Fruit fly (Drosophila melanogaster) whole organism, embryonic: ENCODE results near the gene aos.
A peak's percentile ranks its signal among the peaks of the same experiment; 100 is the strongest.

Source experiments
- CG10654 ChIP-seq: fragments of 200-800 bp; sonication (Bioruptor generic); optimal IDR thresholded peaks from 2 replicates; lab custom pipeline; 2016; ENCODE audit warnings: missing biosample characterization, missing genetic modification characterization
- CG11504 ChIP-seq: fragments of 200-800 bp; sonication (Bioruptor generic); optimal IDR thresholded peaks from 3 replicates; lab custom pipeline; 2019; ENCODE audit warnings: missing biosample characterization, mild to moderate bottlenecking, missing genetic modification characterization, moderate library complexity
- CG15601 ChIP-seq: fragments of 200-800 bp; sonication (Bioruptor generic); optimal IDR thresholded peaks from 3 replicates; lab custom pipeline; 2019; ENCODE audit warnings: missing biosample characterization, mild to moderate bottlenecking, missing genetic modification characterization, moderate library complexity
- CG16815 ChIP-seq: fragments of 200-800 bp; sonication (Bioruptor generic); optimal IDR thresholded peaks from 3 replicates; lab custom pipeline; 2017; ENCODE audit warnings: missing biosample characterization, mild to moderate bottlenecking, missing genetic modification characterization
- CG17361 ChIP-seq: fragments of 200-800 bp; sonication (Bioruptor generic); IDR thresholded peaks from 3 replicates; pipeline ENCODE4 v1.3.6; 2022; ENCODE audit warnings: missing biosample characterization, missing genetic modification characterization
- CG1792 ChIP-seq: fragments of 200-800 bp; sonication (Bioruptor generic); optimal IDR thresholded peaks from 2 replicates; lab custom pipeline; 2016; ENCODE audit warnings: missing biosample characterization, missing genetic modification characterization
- CG18599 ChIP-seq: fragments of 200-800 bp; sonication (Bioruptor generic); optimal IDR thresholded peaks from 3 replicates; lab custom pipeline; 2017; ENCODE audit warnings: missing biosample characterization, missing genetic modification characterization, mild to moderate bottlenecking, moderate library complexity, missing genetic modification reagents
- CG31365 ChIP-seq: fragments of 200-800 bp; sonication (Bioruptor generic); optimal IDR thresholded peaks from 2 replicates; lab custom pipeline; 2018; ENCODE audit warnings: missing biosample characterization, mild to moderate bottlenecking, missing genetic modification characterization
- CG3163 ChIP-seq: fragments of 200-800 bp; sonication (Bioruptor generic); optimal IDR thresholded peaks from 3 replicates; lab custom pipeline; 2016; ENCODE audit warnings: missing biosample characterization, missing genetic modification characterization
- CG33213 ChIP-seq: fragments of 200-800 bp; sonication (Bioruptor generic); optimal IDR thresholded peaks from 3 replicates; lab custom pipeline; 2016; ENCODE audit warnings: missing biosample characterization, missing genetic modification characterization
- CG33557 ChIP-seq: fragments of 200-800 bp; sonication (Bioruptor generic); optimal IDR thresholded peaks from 2 replicates; lab custom pipeline; 2019; ENCODE audit warnings: missing biosample characterization, mild to moderate bottlenecking, missing genetic modification characterization, moderate library complexity
- CG4730 ChIP-seq: fragments of 200-800 bp; sonication (Bioruptor generic); IDR thresholded peaks from 2 replicates; pipeline ENCODE4 v1.3.6; 2022; ENCODE audit warnings: missing biosample characterization, missing genetic modification characterization
- CG6175 ChIP-seq: fragments of 200-800 bp; sonication (Bioruptor generic); IDR thresholded peaks from 3 replicates; pipeline ENCODE4 v1.3.6; 2022; ENCODE audit warnings: missing biosample characterization, missing genetic modification characterization
- CG7357 ChIP-seq: fragments of 200-800 bp; sonication (Bioruptor generic); IDR thresholded peaks from 3 replicates; pipeline ENCODE4 v1.3.6; 2022; ENCODE audit warnings: missing biosample characterization, missing genetic modification characterization
- CG7987 ChIP-seq: fragments of 200-800 bp; sonication (Bioruptor generic); optimal IDR thresholded peaks from 2 replicates; lab custom pipeline; 2018; ENCODE audit warnings: missing biosample characterization, mild to moderate bottlenecking, missing genetic modification characterization, moderate library complexity
- CG8290 ChIP-seq, 3 experiments: fragments of 200-800 bp; sonication (Bioruptor generic); optimal IDR thresholded peaks; 2 replicates each; lab custom pipeline; 2016 to 2019; ENCODE audit warnings: missing biosample characterization in 3 of 3, missing genetic modification characterization in 3 of 3, mild to moderate bottlenecking in 2 of 3, moderate library complexity in 1 of 3
- CG8388 ChIP-seq: fragments of 200-800 bp; sonication (Bioruptor generic); optimal IDR thresholded peaks from 2 replicates; lab custom pipeline; 2019; ENCODE audit warnings: missing biosample characterization, mild to moderate bottlenecking, missing genetic modification characterization, moderate library complexity
- CG8944 ChIP-seq: fragments of 200-800 bp; sonication (Bioruptor generic); optimal IDR thresholded peaks from 3 replicates; lab custom pipeline; 2016; ENCODE audit warnings: missing biosample characterization, missing genetic modification characterization
- D ChIP-seq, 2 experiments: fragments of 200-800 bp in 1 of 2; fragments of >200 bp in 1 of 2; sonication (Bioruptor generic) in 1 of 2; optimal IDR thresholded peaks; 2 replicates in 1 of 2; 3 replicates in 1 of 2; lab custom pipeline; 2017; ENCODE audit warnings: mild to moderate bottlenecking in 1 of 2, missing biosample characterization in 1 of 2, missing genetic modification characterization in 1 of 2, missing genetic modification reagents in 1 of 2
- D19A ChIP-seq: fragments of 200-800 bp; optimal IDR thresholded peaks from 3 replicates; lab custom pipeline; 2019; ENCODE audit warnings: missing biosample characterization, mild to moderate bottlenecking, missing genetic modification characterization, moderate library complexity
- Dbx ChIP-seq: fragments of 200-800 bp; sonication (Bioruptor generic); IDR thresholded peaks from 3 replicates; pipeline ENCODE4 v1.3.6; 2022; ENCODE audit warnings: missing biosample characterization, missing genetic modification characterization
- Dp ChIP-seq: fragments of 200-800 bp; sonication (Bioruptor generic); optimal IDR thresholded peaks from 2 replicates; lab custom pipeline; 2018; ENCODE audit warnings: missing biosample characterization, mild to moderate bottlenecking, missing genetic modification characterization, moderate library complexity
- Eip74EF ChIP-seq, 2 experiments: fragments of 200-800 bp in 1 of 2; fragments of >200 bp in 1 of 2; sonication (Bioruptor generic) in 1 of 2; optimal IDR thresholded peaks; 2 replicates each; lab custom pipeline; 2017 to 2019; ENCODE audit warnings: missing biosample characterization in 2 of 2, missing genetic modification characterization in 2 of 2, mild to moderate bottlenecking in 1 of 2, moderate library complexity in 1 of 2
- HHEX ChIP-seq: fragments of 200-800 bp; sonication (Bioruptor generic); optimal IDR thresholded peaks from 3 replicates; lab custom pipeline; 2017; ENCODE audit warnings: missing biosample characterization, mild to moderate bottlenecking, missing genetic modification characterization, missing genetic modification reagents
- HmgD ChIP-seq: fragments of 200-800 bp; sonication (Bioruptor generic); optimal IDR thresholded peaks from 3 replicates; lab custom pipeline; 2016; ENCODE audit warnings: missing biosample characterization, missing genetic modification characterization
- MESR4 ChIP-seq: fragments of 200-800 bp; sonication (Bioruptor generic); optimal IDR thresholded peaks from 2 replicates; lab custom pipeline; 2018; ENCODE audit warnings: missing biosample characterization, mild to moderate bottlenecking, missing genetic modification characterization, moderate library complexity
- Neu2 ChIP-seq: fragments of 200-800 bp; sonication (Bioruptor generic); optimal IDR thresholded peaks from 3 replicates; lab custom pipeline; 2016; ENCODE audit warnings: missing biosample characterization, missing genetic modification characterization, borderline replicate concordance
- Optix ChIP-seq: fragments of 200-800 bp; sonication (Bioruptor generic); IDR thresholded peaks from 3 replicates; pipeline ENCODE4 v1.3.6; 2022; ENCODE audit warnings: missing biosample characterization, missing genetic modification characterization
- YL-1 ChIP-seq: fragments of 200-800 bp; sonication (Bioruptor generic); optimal IDR thresholded peaks from 3 replicates; lab custom pipeline; 2017; ENCODE audit warnings: missing biosample characterization, mild to moderate bottlenecking, missing genetic modification characterization
- ab ChIP-seq: fragments of 200-800 bp; sonication (Bioruptor generic); optimal IDR thresholded peaks from 2 replicates; lab custom pipeline; 2016; ENCODE audit warnings: missing biosample characterization, missing genetic modification characterization
- ap ChIP-seq: fragments of 200-800 bp; sonication (Bioruptor generic); IDR thresholded peaks from 2 replicates; pipeline ENCODE4 v1.3.6; 2022; ENCODE audit warnings: missing biosample characterization, missing genetic modification characterization
- ase ChIP-seq: fragments of 200-800 bp; sonication (Bioruptor generic); IDR thresholded peaks from 3 replicates; pipeline ENCODE4 v1.3.6; 2022; ENCODE audit warnings: missing biosample characterization, missing genetic modification characterization
- ash1 ChIP-seq: fragments of 200-800 bp; sonication (Bioruptor generic); optimal IDR thresholded peaks from 2 replicates; lab custom pipeline; 2018; ENCODE audit warnings: missing biosample characterization, mild to moderate bottlenecking, missing genetic modification characterization
- fu2 ChIP-seq: fragments of 200-800 bp; sonication (Bioruptor generic); optimal IDR thresholded peaks from 2 replicates; lab custom pipeline; 2016; ENCODE audit warnings: missing biosample characterization, missing genetic modification characterization
- gsb-n ChIP-seq: fragments of 200-800 bp; sonication (Bioruptor generic); optimal IDR thresholded peaks from 3 replicates; lab custom pipeline; 2018; ENCODE audit warnings: missing biosample characterization, mild to moderate bottlenecking, missing genetic modification characterization
- gt ChIP-seq: fragments of 200-800 bp; sonication (Bioruptor generic); IDR thresholded peaks from 2 replicates; pipeline ENCODE4 v1.3.6; 2022; ENCODE audit warnings: missing biosample characterization, missing genetic modification characterization
- jing ChIP-seq: fragments of 200-800 bp; sonication (Bioruptor generic); optimal IDR thresholded peaks from 2 replicates; lab custom pipeline; 2018; ENCODE audit warnings: missing biosample characterization, mild to moderate bottlenecking, missing genetic modification characterization
- jumu ChIP-seq: fragments of 200-800 bp; sonication (Bioruptor generic); optimal IDR thresholded peaks from 3 replicates; lab custom pipeline; 2016; ENCODE audit warnings: missing biosample characterization, missing genetic modification characterization
- klu ChIP-seq: fragments of 200-800 bp; sonication (Bioruptor generic); IDR thresholded peaks from 2 replicates; pipeline ENCODE4 v1.3.6; 2022; ENCODE audit warnings: missing biosample characterization, missing genetic modification characterization
- lab ChIP-seq: fragments of 200-800 bp; sonication (Bioruptor generic); optimal IDR thresholded peaks from 3 replicates; lab custom pipeline; 2017; ENCODE audit warnings: missing biosample characterization, missing genetic modification characterization, mild to moderate bottlenecking, moderate library complexity, missing genetic modification reagents
- lov ChIP-seq, 2 experiments: fragments of 200-800 bp in 1 of 2; fragments of >200 bp in 1 of 2; sonication (Bioruptor generic) in 1 of 2; IDR thresholded peaks in 1 of 2; optimal IDR thresholded peaks in 1 of 2; 2 replicates in 1 of 2; 3 replicates in 1 of 2; pipeline versions ENCODE4 v1.3.6 to Lab custom; 2017 to 2022; ENCODE audit warnings: missing biosample characterization in 1 of 2, missing genetic modification characterization in 1 of 2
- mirr ChIP-seq: fragments of 200-800 bp; sonication (Bioruptor generic); optimal IDR thresholded peaks from 3 replicates; lab custom pipeline; 2018; ENCODE audit warnings: missing biosample characterization, mild to moderate bottlenecking, missing genetic modification characterization
- oc ChIP-seq: fragments of 200-800 bp; sonication (Bioruptor generic); optimal IDR thresholded peaks from 2 replicates; lab custom pipeline; 2018; ENCODE audit warnings: missing biosample characterization, mild to moderate bottlenecking, missing genetic modification characterization, moderate library complexity
- salm ChIP-seq: fragments of 200-800 bp; sonication (Bioruptor generic); optimal IDR thresholded peaks from 2 replicates; lab custom pipeline; 2018; ENCODE audit warnings: missing biosample characterization, mild to moderate bottlenecking, missing genetic modification characterization
- sim ChIP-seq: fragments of 200-800 bp; sonication (Bioruptor generic); IDR thresholded peaks from 2 replicates; pipeline ENCODE4 v1.3.6; 2022; ENCODE audit warnings: missing biosample characterization, missing genetic modification characterization
- sob ChIP-seq: fragments of 200-800 bp; sonication (Bioruptor generic); IDR thresholded peaks from 2 replicates; pipeline ENCODE4 v1.3.6; 2022; ENCODE audit warnings: missing biosample characterization, missing genetic modification characterization
- yki ChIP-seq: fragments of >200 bp; optimal IDR thresholded peaks from 3 replicates; lab custom pipeline; 2018

Gene aos

DNA sequence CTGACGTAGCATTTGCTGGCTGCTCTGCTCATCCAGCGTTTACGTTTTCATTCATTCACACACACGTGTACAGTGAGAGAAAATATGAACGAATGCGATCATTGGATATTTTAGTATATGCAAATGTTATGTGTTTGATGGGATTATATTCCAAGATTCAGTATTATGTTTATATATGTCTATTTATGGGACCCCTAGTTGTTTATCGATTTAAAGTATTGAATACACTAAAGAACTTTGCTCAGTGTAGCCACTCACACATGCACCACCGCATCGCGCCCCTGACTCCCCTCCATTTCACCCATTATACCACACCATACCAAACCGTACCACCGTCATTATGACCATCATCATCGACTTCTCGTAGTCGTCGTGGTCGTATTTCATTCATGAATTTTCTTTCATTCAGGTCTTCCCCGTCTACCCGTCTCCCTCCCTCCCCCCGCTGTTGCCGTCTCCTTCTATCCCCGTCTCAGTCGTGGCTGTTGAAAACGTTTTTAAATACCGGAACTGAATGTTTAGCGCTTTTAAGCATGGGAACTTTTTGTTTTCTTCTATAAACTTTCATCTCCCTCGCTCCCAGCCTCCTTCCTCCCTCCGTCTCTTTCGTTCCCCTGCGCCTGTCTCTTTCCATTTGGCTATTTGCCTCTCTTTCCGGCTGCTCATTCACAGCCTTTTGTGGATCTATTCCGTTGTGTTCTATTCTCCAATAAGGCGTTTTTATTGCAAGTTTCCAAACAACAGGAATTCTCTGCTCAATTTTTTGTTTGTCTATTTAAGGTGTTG is 2.8 kb downstream of the aos start (continued):
- peak; percentile 95 for TF ChIP-seq CG33213 (GFP tag; lab: Kevin White, UChicago)
- TF ChIP-seq CG7987 (GFP tag; lab: Kevin White, UChicago), result peak; percentile 75
- peak; percentile 98 for TF ChIP-seq gsb-n (tag; lab: Kevin White, UChicago)
- TF ChIP-seq CG17361 (GFP tag; lab: Robert Waterston, UW), result peak; percentile 98
- TF ChIP-seq salm (tag; lab: Kevin White, UChicago), result peak; percentile 95
- peak; percentile 98 for TF ChIP-seq oc (tag; lab: Kevin White, UChicago)
- TF ChIP-seq CG8290 (GFP tag; optimal IDR thresholded peaks at IDR 0.05; lab: Kevin White, UChicago), result peak; percentile 97
- peak; percentile 85 to 97 for TF ChIP-seq CG8290 (tag; optimal IDR thresholded peaks at IDR 0.05; lab: Kevin White, UChicago)
- peak; percentile 84 for TF ChIP-seq HmgD
- TF ChIP-seq ase, result peak; percentile 96
- peak; percentile 93 for TF ChIP-seq Dbx (GFP tag; lab: Robert Waterston, UW)
- TF ChIP-seq lov (optimal IDR thresholded peaks at IDR 0.05; lab: Kevin White, UChicago), result no peak
- peak; percentile 97 for TF ChIP-seq lov (GFP tag; IDR thresholded peaks at IDR 0.05; lab: Robert Waterston, UW)
- TF ChIP-seq CG7357 (GFP tag; lab: Robert Waterston, UW), result peak; percentile 91
- peak; percentile 83 for TF ChIP-seq CG3163 (GFP tag; lab: Kevin White, UChicago)
- peak; percentile 94 for TF ChIP-seq gt (GFP tag; lab: Robert Waterston, UW)
- peak; percentile 96 for TF ChIP-seq CG18599 (GFP tag; lab: Kevin White, UChicago)
- peak; percentile 96 for TF ChIP-seq sob (GFP tag; lab: Robert Waterston, UW)
- peak; percentile 97 for TF ChIP-seq CG16815 (GFP tag; lab: Kevin White, UChicago)
- TF ChIP-seq Eip74EF (GFP tag; optimal IDR thresholded peaks at IDR 0.05; lab: Kevin White, UChicago), result peak in 1 of 2 experiments; percentile 95
- TF ChIP-seq ap (GFP tag; lab: Robert Waterston, UW), result peak; percentile 96
- no peak for TF ChIP-seq ash1 (GFP tag; lab: Kevin White, UChicago)
- peak; percentile 98 for TF ChIP-seq CG33557 (GFP tag; lab: Kevin White, UChicago)
- peak; percentile 96 for TF ChIP-seq CG10654 (GFP tag; lab: Kevin White, UChicago)
- TF ChIP-seq lab (GFP tag; lab: Kevin White, UChicago), result peak; percentile 97
- peak; percentile 97 for TF ChIP-seq CG8388 (GFP tag; lab: Kevin White, UChicago)
- TF ChIP-seq CG1792, result peak; percentile 94
- TF ChIP-seq sim (GFP tag; lab: Robert Waterston, UW), result peak; percentile 98
- TF ChIP-seq yki, result no peak
- TF ChIP-seq CG15601, result peak; percentile 97
- TF ChIP-seq CG6175, result peak; percentile 85
- peak; percentile 95 for TF ChIP-seq CG8944 (GFP tag; lab: Kevin White, UChicago)
- TF ChIP-seq Optix (GFP tag; lab: Robert Waterston, UW), result peak; percentile 95
- no peak for TF ChIP-seq D (optimal IDR thresholded peaks at IDR 0.05; lab: Kevin White, UChicago)
- peak; percentile 98 for TF ChIP-seq D (GFP tag; optimal IDR thresholded peaks at IDR 0.05; lab: Kevin White, UChicago)
- peak; percentile 64 for TF ChIP-seq MESR4 (GFP tag; lab: Kevin White, UChicago)
- TF ChIP-seq Dp (GFP tag; lab: Kevin White, UChicago), result peak; percentile 9
- peak; percentile 95 for TF ChIP-seq CG4730 (GFP tag; lab: Robert Waterston, UW)
- peak; percentile 59 for TF ChIP-seq Neu2 (GFP tag; lab: Kevin White, UChicago)
- TF ChIP-seq CG11504, result peak; percentile 97
- peak; percentile 96 for TF ChIP-seq jumu
- TF ChIP-seq ab (GFP tag; lab: Kevin White, UChicago), result peak; percentile 80
- peak; percentile 95 for TF ChIP-seq HHEX (GFP tag; lab: Kevin White, UChicago)
- peak; percentile 96 for TF ChIP-seq D19A
- peak; percentile 97 for TF ChIP-seq jing (GFP tag; lab: Kevin White, UChicago)
- peak; percentile 74 for TF ChIP-seq YL-1 (GFP tag; lab: Kevin White, UChicago)
- peak; percentile 91 for TF ChIP-seq klu (GFP tag; lab: Robert Waterston, UW)
- peak; percentile 89 for TF ChIP-seq fu2
- peak; percentile 37 for TF ChIP-seq mirr
- peak; percentile 85 for TF ChIP-seq CG31365 (tag; lab: Kevin White, UChicago)
